Fruit fly (Drosophila melanogaster) whole organism, embryonic: ENCODE measurements around the gene CG15922.

ENCODE experiments used
- CG10321 ChIP-seq: fragments of 200-800 bp; sonication (Bioruptor generic); IDR thresholded peaks from 2 replicates; pipeline ENCODE4 v1.3.6; 2022; ENCODE audit warnings: missing biosample characterization, missing genetic modification characterization
- CG10431 ChIP-seq: fragments of 200-800 bp; sonication (Bioruptor generic); optimal IDR thresholded peaks from 3 replicates; lab custom pipeline; 2018; ENCODE audit warnings: missing biosample characterization, mild to moderate bottlenecking, missing genetic modification characterization
- CG12236 ChIP-seq: fragments of 200-800 bp; sonication (Bioruptor generic); optimal IDR thresholded peaks from 2 replicates; lab custom pipeline; 2016; ENCODE audit warnings: missing biosample characterization, missing genetic modification characterization
- CG12769 ChIP-seq: fragments of 200-800 bp; sonication (Bioruptor generic); optimal IDR thresholded peaks from 2 replicates; lab custom pipeline; 2019; ENCODE audit warnings: missing biosample characterization, mild to moderate bottlenecking, missing genetic modification characterization, moderate library complexity
- CG14860 ChIP-seq: fragments of 200-800 bp; sonication (Bioruptor generic); IDR thresholded peaks from 3 replicates; pipeline ENCODE4 v1.3.6; 2022; ENCODE audit warnings: missing biosample characterization, missing genetic modification characterization; ENCODE audit not compliant: partially characterized antibody
- CG15514 ChIP-seq: fragments of 200-800 bp; sonication (Bioruptor generic); optimal IDR thresholded peaks from 3 replicates; lab custom pipeline; 2017; ENCODE audit warnings: missing biosample characterization, missing genetic modification characterization, mild to moderate bottlenecking, moderate library complexity, missing genetic modification reagents
- CG15696 ChIP-seq: fragments of 200-800 bp; sonication (Bioruptor generic); optimal IDR thresholded peaks from 2 replicates; lab custom pipeline; 2019; ENCODE audit warnings: missing biosample characterization, mild to moderate bottlenecking, missing genetic modification characterization, moderate library complexity
- CG2116 ChIP-seq: fragments of 200-800 bp; sonication (Bioruptor generic); optimal IDR thresholded peaks from 3 replicates; lab custom pipeline; 2018; ENCODE audit warnings: missing biosample characterization, mild to moderate bottlenecking, missing genetic modification characterization
- CG2120 ChIP-seq: fragments of 200-800 bp; sonication (Bioruptor generic); optimal IDR thresholded peaks from 3 replicates; lab custom pipeline; 2016; ENCODE audit warnings: missing biosample characterization, missing genetic modification characterization
- CG2875 ChIP-seq: fragments of 200-800 bp; sonication (Bioruptor generic); optimal IDR thresholded peaks from 2 replicates; lab custom pipeline; 2017; ENCODE audit warnings: missing biosample characterization, mild to moderate bottlenecking, missing genetic modification characterization, missing genetic modification reagents
- CG3847 ChIP-seq: fragments of 200-800 bp; sonication (Bioruptor generic); IDR thresholded peaks from 2 replicates; pipeline ENCODE4 v1.3.6; 2022; ENCODE audit warnings: missing biosample characterization, missing genetic modification characterization
- CG6175 ChIP-seq: fragments of 200-800 bp; sonication (Bioruptor generic); IDR thresholded peaks from 3 replicates; pipeline ENCODE4 v1.3.6; 2022; ENCODE audit warnings: missing biosample characterization, missing genetic modification characterization
- CG6654 ChIP-seq: fragments of 200-800 bp; sonication (Bioruptor generic); optimal IDR thresholded peaks from 2 replicates; lab custom pipeline; 2017; ENCODE audit warnings: missing biosample characterization, mild to moderate bottlenecking, missing genetic modification characterization
- CG7271 ChIP-seq: fragments of 200-800 bp; sonication (Bioruptor generic); optimal IDR thresholded peaks from 2 replicates; lab custom pipeline; 2018; ENCODE audit warnings: missing biosample characterization, mild to moderate bottlenecking, missing genetic modification characterization, moderate library complexity
- CG8765 ChIP-seq: fragments of 200-800 bp; sonication (Bioruptor generic); IDR thresholded peaks from 2 replicates; pipeline ENCODE4 v1.3.6; 2022; ENCODE audit warnings: missing biosample characterization, missing genetic modification characterization
- CG9609 ChIP-seq: fragments of 200-800 bp; sonication (Bioruptor generic); optimal IDR thresholded peaks from 3 replicates; lab custom pipeline; 2016; ENCODE audit warnings: missing biosample characterization, missing genetic modification characterization
- Eip74EF ChIP-seq, 2 experiments: fragments of 200-800 bp in 1 of 2; fragments of >200 bp in 1 of 2; sonication (Bioruptor generic) in 1 of 2; optimal IDR thresholded peaks; 2 replicates each; lab custom pipeline; 2017 to 2019; ENCODE audit warnings: missing biosample characterization in 2 of 2, missing genetic modification characterization in 2 of 2, mild to moderate bottlenecking in 1 of 2, moderate library complexity in 1 of 2
- Fer2 ChIP-seq: fragments of 200-800 bp; sonication (Bioruptor generic); optimal IDR thresholded peaks from 2 replicates; lab custom pipeline; 2018; ENCODE audit warnings: missing biosample characterization, mild to moderate bottlenecking, missing genetic modification characterization, moderate library complexity
- GATAe ChIP-seq: fragments of 200-800 bp; sonication (Bioruptor generic); conservative IDR thresholded peaks from 2 replicates; pipeline ENCODE4 v1.3.6; 2022; ENCODE audit warnings: missing biosample characterization, missing genetic modification characterization
- Hand ChIP-seq: fragments of 200-800 bp; sonication (Bioruptor generic); optimal IDR thresholded peaks from 2 replicates; lab custom pipeline; 2017; ENCODE audit warnings: mild to moderate bottlenecking, missing biosample characterization, missing genetic modification reagents, missing genetic modification characterization
- HmgZ ChIP-seq: fragments of 200-800 bp; sonication (Bioruptor generic); optimal IDR thresholded peaks from 2 replicates; lab custom pipeline; 2018; ENCODE audit warnings: missing biosample characterization, mild to moderate bottlenecking, missing genetic modification characterization
- Hmx ChIP-seq: fragments of 200-800 bp; sonication (Bioruptor generic); optimal IDR thresholded peaks from 2 replicates; lab custom pipeline; 2016; ENCODE audit warnings: missing biosample characterization, missing genetic modification characterization
- Hr78 ChIP-seq, 2 experiments: fragments of 200-800 bp in 1 of 2; fragments of >200 bp in 1 of 2; sonication (Bioruptor generic) in 1 of 2; optimal IDR thresholded peaks; 2 replicates each; lab custom pipeline; 2017 to 2019; ENCODE audit warnings: missing biosample characterization in 2 of 2, missing genetic modification characterization in 2 of 2, mild to moderate bottlenecking in 1 of 2, moderate library complexity in 1 of 2
- Hsf ChIP-seq: fragments of 200-800 bp; sonication (Bioruptor generic); optimal IDR thresholded peaks from 3 replicates; lab custom pipeline; 2016; ENCODE audit warnings: missing biosample characterization, missing genetic modification characterization
- Lpt ChIP-seq: fragments of >200 bp; optimal IDR thresholded peaks from 2 replicates; lab custom pipeline; 2018; ENCODE audit warnings: missing biosample characterization, missing genetic modification characterization
- Med ChIP-seq: fragments of 200-800 bp; sonication (Bioruptor generic); peaks from one replicate; lab custom pipeline; 2016; ENCODE audit warnings: missing biosample characterization, missing genetic modification characterization, mild to moderate bottlenecking, inconsistent platforms, moderate library complexity
- Spps ChIP-seq: fragments of 200-800 bp; sonication (Bioruptor generic); optimal IDR thresholded peaks from 2 replicates; lab custom pipeline; 2018; ENCODE audit warnings: missing biosample characterization, mild to moderate bottlenecking, missing genetic modification characterization
- Taf1 ChIP-seq: fragments of 200-800 bp; sonication (Bioruptor generic); IDR thresholded peaks from 2 replicates; pipeline ENCODE4 v1.3.6; 2022; ENCODE audit warnings: missing biosample characterization, missing genetic modification characterization
- YL-1 ChIP-seq: fragments of 200-800 bp; sonication (Bioruptor generic); optimal IDR thresholded peaks from 3 replicates; lab custom pipeline; 2017; ENCODE audit warnings: missing biosample characterization, mild to moderate bottlenecking, missing genetic modification characterization
- ara ChIP-seq: fragments of 200-800 bp; sonication (Bioruptor generic); IDR thresholded peaks from 2 replicates; pipeline ENCODE4 v1.3.6; 2022; ENCODE audit warnings: missing biosample characterization, missing genetic modification characterization
- cas ChIP-seq: fragments of 200-800 bp; sonication (Bioruptor generic); IDR thresholded peaks from 2 replicates; pipeline ENCODE4 v1.3.6; 2022; ENCODE audit warnings: missing biosample characterization, missing genetic modification characterization
- chif ChIP-seq, 2 experiments: fragments of 200-800 bp; sonication (Bioruptor generic); optimal IDR thresholded peaks; 3 replicates each; lab custom pipeline; 2016; ENCODE audit warnings: missing biosample characterization in 2 of 2, missing genetic modification characterization in 2 of 2
- chinmo ChIP-seq: fragments of 200-800 bp; sonication (Bioruptor generic); IDR thresholded peaks from 4 replicates; pipeline ENCODE4 v1.3.6; 2022; ENCODE audit warnings: missing biosample characterization, missing genetic modification characterization; ENCODE audit not compliant: partially characterized antibody
- dmrt99B ChIP-seq: fragments of 200-800 bp; sonication (Bioruptor generic); optimal IDR thresholded peaks from 2 replicates; lab custom pipeline; 2018; ENCODE audit warnings: missing biosample characterization, mild to moderate bottlenecking, missing genetic modification characterization, moderate library complexity
- exex ChIP-seq: fragments of 200-800 bp; sonication (Bioruptor generic); optimal IDR thresholded peaks from 4 replicates; lab custom pipeline; 2018; ENCODE audit warnings: missing biosample characterization, mild to moderate bottlenecking, missing genetic modification characterization, moderate library complexity
- h ChIP-seq: fragments of >200 bp; optimal IDR thresholded peaks from 2 replicates; lab custom pipeline; 2017
- her ChIP-seq: fragments of 200-800 bp; sonication (Bioruptor generic); optimal IDR thresholded peaks from 2 replicates; lab custom pipeline; 2016; ENCODE audit warnings: missing biosample characterization, missing genetic modification characterization
- hkb ChIP-seq, 2 experiments: fragments of 200-800 bp in 1 of 2; fragments of >200 bp in 1 of 2; sonication (Bioruptor generic) in 1 of 2; IDR thresholded peaks in 1 of 2; optimal IDR thresholded peaks in 1 of 2; 2 replicates each; pipeline versions ENCODE4 v1.3.6 to Lab custom; 2017 to 2022; ENCODE audit warnings: missing biosample characterization in 1 of 2, missing genetic modification characterization in 1 of 2
- hth ChIP-seq: fragments of >200 bp; optimal IDR thresholded peaks from 2 replicates; lab custom pipeline; 2017; ENCODE audit warnings: inconsistent platforms
- kah ChIP-seq: fragments of 200-800 bp; sonication (Bioruptor generic); optimal IDR thresholded peaks from 2 replicates; lab custom pipeline; 2018; ENCODE audit warnings: missing biosample characterization, mild to moderate bottlenecking, missing genetic modification characterization
- lilli ChIP-seq: fragments of 200-800 bp; sonication (Bioruptor generic); optimal IDR thresholded peaks from 3 replicates; lab custom pipeline; 2016; ENCODE audit warnings: missing biosample characterization, missing genetic modification characterization
- lola ChIP-seq, 3 experiments: fragments of >200 bp in 2 of 3; fragments of 200-800 bp in 1 of 3; sonication (Bioruptor generic) in 1 of 3; optimal IDR thresholded peaks; 2 replicates each; lab custom pipeline; 2017 to 2019; ENCODE audit warnings: missing biosample characterization in 3 of 3, missing genetic modification characterization in 3 of 3, mild to moderate bottlenecking in 1 of 3, moderate library complexity in 1 of 3
- maf-S ChIP-seq: fragments of 200-800 bp; sonication (Bioruptor generic); optimal IDR thresholded peaks from 2 replicates; lab custom pipeline; 2016; ENCODE audit warnings: missing biosample characterization, missing genetic modification characterization
- otp ChIP-seq: fragments of 200-800 bp; sonication (Bioruptor generic); IDR thresholded peaks from 3 replicates; pipeline ENCODE4, ENCODE4 v1.3.6; 2022; ENCODE audit warnings: missing biosample characterization, missing genetic modification characterization
- run ChIP-seq: fragments of 200-800 bp; sonication (Bioruptor generic); optimal IDR thresholded peaks from 3 replicates; lab custom pipeline; 2018; ENCODE audit warnings: missing biosample characterization, mild to moderate bottlenecking, missing genetic modification characterization
- shn ChIP-seq: fragments of 200-800 bp; sonication (Bioruptor generic); optimal IDR thresholded peaks from 3 replicates; lab custom pipeline; 2016; ENCODE audit warnings: missing biosample characterization, missing genetic modification characterization
- tin ChIP-seq: fragments of 200-800 bp; sonication (Bioruptor generic); optimal IDR thresholded peaks from 3 replicates; lab custom pipeline; 2016; ENCODE audit warnings: missing biosample characterization, missing genetic modification characterization
- tll ChIP-seq, 2 experiments: fragments of 200-800 bp in 1 of 2; fragments of >200 bp in 1 of 2; sonication (Bioruptor generic) in 1 of 2; optimal IDR thresholded peaks; 2 replicates each; lab custom pipeline; 2017 to 2019; ENCODE audit warnings: missing biosample characterization in 2 of 2, missing genetic modification characterization in 2 of 2, mild to moderate bottlenecking in 1 of 2, moderate library complexity in 1 of 2
- tna ChIP-seq: fragments of 200-800 bp; sonication (Bioruptor generic); IDR thresholded peaks from 2 replicates; pipeline ENCODE4 v1.3.6; 2022; ENCODE audit warnings: missing biosample characterization, missing genetic modification characterization; ENCODE audit not compliant: partially characterized antibody

CG15922 gene

DNA sequence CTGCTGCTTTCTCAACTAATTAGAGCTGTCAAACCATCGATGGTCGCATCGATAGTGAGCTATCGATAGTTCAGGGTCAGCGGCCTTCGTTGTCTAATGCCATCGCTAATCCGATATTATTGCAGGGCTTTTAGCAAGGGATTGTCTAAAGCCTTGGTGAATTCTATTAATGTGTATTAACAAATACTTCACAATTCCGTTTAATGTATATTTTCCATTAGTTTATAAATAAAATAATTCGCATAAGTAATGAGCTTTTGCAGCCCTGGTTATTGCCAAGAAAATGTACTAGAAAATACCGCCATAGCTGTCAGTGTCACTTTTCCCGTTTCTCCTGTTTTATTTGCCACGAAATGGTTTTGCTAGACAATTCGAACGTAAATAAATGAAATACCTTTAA is 19.7 kb upstream of the CG15922 start, which contains the start of the genes EloB and Srp14 (continued):
- TF ChIP-seq run: peak; percentile 52
- peak; percentile 67 to 71 for TF ChIP-seq chif (GFP tag; optimal IDR thresholded peaks at IDR 0.05; lab: Kevin White, UChicago)
- TF ChIP-seq kah (GFP tag; lab: Kevin White, UChicago): peak; percentile 18
- TF ChIP-seq ara (GFP tag; lab: Robert Waterston, UW): peak; percentile 72
- TF ChIP-seq shn (GFP tag; lab: Kevin White, UChicago): peak; percentile 70
- TF ChIP-seq GATAe (GFP tag; lab: Robert Waterston, UW): no peak
- peak; percentile 94 for TF ChIP-seq lilli (GFP tag; lab: Kevin White, UChicago)
- peak; percentile 16 for TF ChIP-seq Hand (GFP tag; lab: Kevin White, UChicago)
- TF ChIP-seq tll (GFP tag; optimal IDR thresholded peaks at IDR 0.05; lab: Kevin White, UChicago): peak in 1 of 2 experiments; percentile 28
- no peak for TF ChIP-seq dmrt99B (tag; lab: Kevin White, UChicago)
- peak; percentile 55; the same call in 1 of the 2 replicates for TF ChIP-seq cas
- TF ChIP-seq her (GFP tag; lab: Kevin White, UChicago): peak; percentile 65
- TF ChIP-seq CG15696 (tag; lab: Kevin White, UChicago): peak; percentile 87
- peak; percentile 92 for TF ChIP-seq chinmo (GFP tag; lab: Robert Waterston, UW)
- peak; percentile 53 for TF ChIP-seq Hmx
- no peak for TF ChIP-seq exex (tag; lab: Kevin White, UChicago)
- TF ChIP-seq Med (GFP tag; lab: Kevin White, UChicago): peak; percentile 98
- no peak for TF ChIP-seq h (lab: Kevin White, UChicago)
- no peak for TF ChIP-seq CG10321 (GFP tag; lab: Robert Waterston, UW)
- peak; percentile 81 for TF ChIP-seq CG15514 (GFP tag; lab: Kevin White, UChicago)
- TF ChIP-seq CG12769 (tag; lab: Kevin White, UChicago): peak; percentile 87
- peak; percentile 90 for TF ChIP-seq tna
- TF ChIP-seq Spps (tag; lab: Kevin White, UChicago): peak; percentile 63
- no peak for TF ChIP-seq CG10431 (GFP tag; lab: Kevin White, UChicago)
- TF ChIP-seq CG8765 (GFP tag; lab: Robert Waterston, UW): peak; percentile 69
- TF ChIP-seq CG2116 (GFP tag; lab: Kevin White, UChicago): peak; percentile 85
- TF ChIP-seq CG2120: peak; percentile 92
- TF ChIP-seq Lpt: no peak
- TF ChIP-seq YL-1 (GFP tag; lab: Kevin White, UChicago): peak; percentile 95
- TF ChIP-seq hth (lab: Kevin White, UChicago): no peak
- no peak for TF ChIP-seq CG6654 (GFP tag; lab: Kevin White, UChicago)
- TF ChIP-seq CG12236 (GFP tag; lab: Kevin White, UChicago): peak; percentile 52
- no peak for TF ChIP-seq CG7271 (tag; lab: Kevin White, UChicago)
- peak; percentile 69 for TF ChIP-seq CG9609 (GFP tag; lab: Kevin White, UChicago)
- no peak for TF ChIP-seq Eip74EF (GFP tag; optimal IDR thresholded peaks at IDR 0.05; lab: Kevin White, UChicago)
- TF ChIP-seq lola (GFP tag; optimal IDR thresholded peaks at IDR 0.05; lab: Kevin White, UChicago): peak in 1 of 3 experiments; percentile 77
- peak; percentile 87 for TF ChIP-seq CG3847 (GFP tag; lab: Robert Waterston, UW)
- peak; percentile 86 for TF ChIP-seq tin (GFP tag; lab: Kevin White, UChicago)
- TF ChIP-seq HmgZ: peak; percentile 90
- TF ChIP-seq hkb (optimal IDR thresholded peaks at IDR 0.05; lab: Kevin White, UChicago): peak; percentile 43
- TF ChIP-seq hkb (GFP tag; IDR thresholded peaks at IDR 0.05; lab: Robert Waterston, UW): peak; percentile 78
- TF ChIP-seq CG2875 (GFP tag; lab: Kevin White, UChicago): peak; percentile 42
- TF ChIP-seq otp (GFP tag; lab: Robert Waterston, UW): peak; percentile 66; the same call in 2 of the 3 replicates
- 0 out of 3 replicates have a peak, but pooled peaks have one; percentile 28 for TF ChIP-seq CG6175
- peak in 1 of 2 experiments; percentile 87 for TF ChIP-seq Hr78 (GFP tag; optimal IDR thresholded peaks at IDR 0.05; lab: Kevin White, UChicago)
- peak; percentile 44; the same call in 1 of the 2 replicates for TF ChIP-seq Taf1 (GFP tag; lab: Robert Waterston, UW)
- TF ChIP-seq Fer2 (tag; lab: Kevin White, UChicago): peak; percentile 84
- peak; percentile 93 for TF ChIP-seq CG14860
- peak; percentile 89 for TF ChIP-seq Hsf
- TF ChIP-seq maf-S (GFP tag; lab: Kevin White, UChicago): peak; percentile 58
